Worm (Caenorhabditis elegans) whole organism, mixed stage, embryonic: ENCODE measurements around the gene C28D4.8.

Source experiments
- blmp-1 ChIP-seq: fragments of 150-350 bp; optimal IDR thresholded peaks from 2 replicates; lab custom pipeline; 2014; ENCODE audit warnings: missing biosample characterization, missing genetic modification characterization
- cnd-1 ChIP-seq: fragments of 200-800 bp; sonication (Bioruptor generic); optimal IDR thresholded peaks from 2 replicates; lab custom pipeline; 2018; ENCODE audit warnings: mild to moderate bottlenecking, missing genetic modification characterization, missing compliant biosample characterization
- lsy-2 ChIP-seq: fragments of 150-350 bp; optimal IDR thresholded peaks from 2 replicates; lab custom pipeline; 2014; ENCODE audit warnings: missing biosample characterization, missing genetic modification characterization
- nhr-237 ChIP-seq: fragments of 150-350 bp; optimal IDR thresholded peaks from 2 replicates; lab custom pipeline; 2014; ENCODE audit warnings: missing biosample characterization, missing genetic modification characterization
- nhr-76 ChIP-seq: sonication (generic microtip); optimal IDR thresholded peaks from 2 replicates; lab custom pipeline; 2017; ENCODE audit warnings: missing biosample characterization, missing genetic modification characterization
- tbx-8 ChIP-seq: fragments of 200-800 bp; sonication (Bioruptor generic); optimal IDR thresholded peaks from 2 replicates; lab custom pipeline; 2018; ENCODE audit warnings: mild to moderate bottlenecking, missing genetic modification characterization, moderate library complexity, missing compliant biosample characterization
- unc-120 ChIP-seq: sonication (generic microtip); optimal IDR thresholded peaks from 2 replicates; lab custom pipeline; 2017; ENCODE audit warnings: missing genetic modification characterization, missing compliant biosample characterization; ENCODE audit not compliant: poor library complexity, severe bottlenecking
- unc-62 ChIP-seq: fragments of 150-350 bp; optimal IDR thresholded peaks from 2 replicates; lab custom pipeline; 2014; ENCODE audit warnings: missing biosample characterization, missing genetic modification reagents, missing genetic modification characterization
- ztf-11 ChIP-seq: fragments of 150-350 bp; optimal IDR thresholded peaks from 2 replicates; lab custom pipeline; 2014; ENCODE audit warnings: missing biosample characterization, missing genetic modification characterization

DNA sequence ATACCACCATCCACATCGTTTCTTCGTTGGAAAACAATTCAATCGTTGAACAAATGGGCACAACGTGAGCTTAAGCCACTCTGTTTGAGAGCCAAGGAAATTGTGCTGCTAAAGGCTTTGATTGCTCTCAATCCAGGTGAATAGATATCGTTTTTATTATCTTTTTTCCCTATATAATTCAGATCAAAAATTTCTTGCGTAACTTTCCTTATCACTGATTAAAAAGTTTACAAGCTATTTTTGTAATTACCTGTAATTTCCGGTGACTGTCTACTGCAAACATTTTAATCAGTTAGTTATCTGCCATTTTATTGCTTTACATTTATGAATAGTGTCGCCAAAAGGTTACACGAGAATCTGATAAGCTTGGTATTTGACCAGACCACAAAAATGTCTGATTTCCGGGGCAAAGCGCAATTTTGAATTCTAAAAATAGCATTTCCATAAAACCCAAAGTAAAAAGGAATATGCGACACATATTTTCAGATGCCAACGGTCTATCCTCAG lies 14.5 kb upstream of the C28D4.8 start:
- no peak for TF ChIP-seq unc-62 (GFP tag; lab: Kevin White, UChicago)
- TF ChIP-seq lsy-2 (tag; lab: Kevin White, UChicago): no peak
- no peak for TF ChIP-seq ztf-11 (tag; lab: Kevin White, UChicago)
- TF ChIP-seq nhr-237 (tag; lab: Kevin White, UChicago): no peak
- TF ChIP-seq unc-120: no peak
- no peak for TF ChIP-seq blmp-1 (tag; lab: Kevin White, UChicago)
- no peak for TF ChIP-seq nhr-76 (tag; lab: Kevin White, UChicago)
- no peak for TF ChIP-seq cnd-1 (tag; lab: Kevin White, UChicago)
- no peak for TF ChIP-seq tbx-8
